Worm (Caenorhabditis elegans): ENCODE results near the gene nlp-5.

- TF ChIP-seq nfyb-1 (GFP tag; IDR thresholded peaks at IDR 0.05) (no peak), let-526 (GFP tag; IDR thresholded peaks at IDR 0.05) (no peak), ama-1 (optimal IDR thresholded peaks at IDR 0.05) (no peak), ama-1 (GFP tag; optimal IDR thresholded peaks at IDR 0.05) (no peak), efl-1 (GFP tag; optimal IDR thresholded peaks at IDR 0.05) (peak; percentile 86), ets-4 (GFP tag; optimal IDR thresholded peaks at IDR 0.05) (no peak), unc-62 (GFP tag; optimal IDR thresholded peaks at IDR 0.05) (no peak), lin-54 (GFP tag; optimal IDR thresholded peaks at IDR 0.05) (peak; percentile 48), hlh-26 (GFP tag; conservative IDR thresholded peaks at IDR 0.05) (no peak), him-1 (tag; optimal IDR thresholded peaks at IDR 0.05) (peak; percentile 13), snpc-4 (GFP tag; optimal IDR thresholded peaks at IDR 0.05) (no peak), snpc-4 (tag; optimal IDR thresholded peaks at IDR 0.05) (no peak), nhr-27 (tag; optimal IDR thresholded peaks at IDR 0.05) (no peak), madf-10 (tag; optimal IDR thresholded peaks at IDR 0.05) (no peak), cebp-1 (GFP tag; IDR thresholded peaks at IDR 0.05) (no peak), cebp-1 (tag; optimal IDR thresholded peaks at IDR 0.05) (no peak), nhr-120 (GFP tag; IDR thresholded peaks at IDR 0.05) (no peak)
Observed at ce11 chrII:8253160-8253793, 15.0 kb downstream of the nlp-5 start, which contains the start of gene F35C11.5.

All from whole organism, young adult.